Worm (Caenorhabditis elegans): Measurements from ENCODE around the gene fbxa-114.
A peak's percentile ranks its signal among the peaks of the same experiment; 100 is the strongest.

Gene fbxa-114

DNA sequence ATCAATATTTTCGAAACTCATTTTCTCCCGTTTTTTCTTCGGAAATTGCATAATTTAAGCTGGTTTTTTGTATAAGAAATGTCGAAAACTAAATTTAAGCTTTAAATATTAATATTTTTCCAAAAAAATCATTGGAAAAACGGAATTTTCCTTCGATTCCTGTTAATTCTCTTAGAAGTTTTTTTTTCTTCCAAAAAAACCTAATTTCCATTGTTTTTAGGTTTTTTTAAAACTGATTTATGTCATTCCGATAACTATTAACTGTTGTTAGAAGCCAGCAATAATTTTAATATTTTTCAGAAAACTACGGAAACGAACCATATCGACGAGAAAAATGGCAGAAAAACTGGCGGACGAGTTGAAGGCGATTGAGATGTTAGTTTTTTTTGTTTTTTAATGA is at the start of gene fbxa-114:
fbxa-114 (plus strand) TSS at position 301 of the 400 bp plus-strand sequence.
- no peak for TF ChIP-seq skn-1 (tag; optimal IDR thresholded peaks at IDR 0.05)
- TF ChIP-seq elt-2 (tag; optimal IDR thresholded peaks at IDR 0.05), result no peak
- no peak for TF ChIP-seq elt-1 (tag; optimal IDR thresholded peaks at IDR 0.05)
- no peak for TF ChIP-seq ztf-4 (tag; optimal IDR thresholded peaks at IDR 0.05)
- TF ChIP-seq nhr-77 (tag; optimal IDR thresholded peaks at IDR 0.05), result no peak
- no peak for TF ChIP-seq eor-1 (tag; optimal IDR thresholded peaks at IDR 0.05)
- TF ChIP-seq nhr-67 (tag; optimal IDR thresholded peaks at IDR 0.05), result no peak
- no peak for TF ChIP-seq daf-12 (tag; optimal IDR thresholded peaks at IDR 0.05)

DNA sequence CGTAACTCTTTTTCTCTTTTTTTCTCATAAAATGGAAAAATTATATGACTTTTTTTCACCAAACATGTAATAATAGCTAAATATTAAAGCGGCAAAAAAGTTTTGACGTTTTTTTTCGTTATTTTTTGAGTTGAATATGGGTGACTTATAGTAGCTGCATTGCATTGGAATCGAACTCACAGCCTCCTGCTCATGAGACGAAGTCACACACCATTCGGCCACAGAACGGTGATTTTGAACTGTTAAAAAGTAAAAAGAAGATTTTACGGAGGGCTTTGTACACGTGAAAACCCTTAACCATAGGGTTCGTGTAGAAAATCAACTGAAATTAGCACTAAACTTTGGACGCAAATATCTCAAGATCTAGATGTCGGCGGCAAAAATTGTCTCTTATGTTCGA is 49.6 kb upstream of the fbxa-114 start:
- TF ChIP-seq egl-5 (tag; optimal IDR thresholded peaks at IDR 0.05), result no peak
- TF ChIP-seq unc-62 (GFP tag; optimal IDR thresholded peaks at IDR 0.05), result no peak
- no peak for TF ChIP-seq ztf-11 (tag; optimal IDR thresholded peaks at IDR 0.05)
- no peak for TF ChIP-seq nhr-23 (tag; optimal IDR thresholded peaks at IDR 0.05)
- no peak for TF ChIP-seq jun-1 (tag; optimal IDR thresholded peaks at IDR 0.05)
- no peak for TF ChIP-seq zag-1 (tag; optimal IDR thresholded peaks at IDR 0.05)

DNA sequence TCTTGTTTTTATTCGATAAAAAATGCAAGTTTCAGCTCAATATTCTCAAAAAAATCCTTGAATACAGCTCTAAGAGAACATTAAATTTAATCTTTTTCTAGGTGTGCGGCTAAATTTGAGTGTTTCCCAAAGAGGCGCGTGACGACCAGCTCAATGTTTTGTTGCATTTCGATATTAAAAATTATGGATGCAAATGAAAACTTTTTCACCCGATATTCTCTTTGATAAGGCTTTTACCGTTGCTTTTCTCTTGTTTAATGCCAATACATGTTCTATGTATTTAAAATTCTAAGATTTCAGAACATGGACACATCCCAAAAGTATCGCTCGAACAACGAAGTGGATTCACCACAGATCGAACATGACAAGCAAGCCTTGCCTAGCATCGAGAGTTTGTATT is 43.2 kb upstream of the fbxa-114 start, which contains the start of gene F19B2.6:
F19B2.6 (plus strand) TSS at position 301 of the 400 bp plus-strand sequence.
- TF ChIP-seq ZK546.5 (tag; optimal IDR thresholded peaks at IDR 0.05) (no peak), elt-1 (tag; optimal IDR thresholded peaks at IDR 0.05) (no peak), nhr-76 (tag; optimal IDR thresholded peaks at IDR 0.05) (no peak), ztf-11 (tag; optimal IDR thresholded peaks at IDR 0.05) (no peak), skn-1 (tag; optimal IDR thresholded peaks at IDR 0.05) (no peak), ztf-4 (tag; optimal IDR thresholded peaks at IDR 0.05) (no peak), lsy-12 (tag; optimal IDR thresholded peaks at IDR 0.05) (no peak), nhr-67 (tag; optimal IDR thresholded peaks at IDR 0.05) (no peak), egl-5 (tag; optimal IDR thresholded peaks at IDR 0.05) (no peak), nhr-23 (tag; optimal IDR thresholded peaks at IDR 0.05) (no peak), elt-3 (tag; optimal IDR thresholded peaks at IDR 0.05) (no peak), fkh-2 (tag; optimal IDR thresholded peaks at IDR 0.05) (no peak), nhr-11 (tag; optimal IDR thresholded peaks at IDR 0.05) (no peak), nhr-28 (tag; optimal IDR thresholded peaks at IDR 0.05) (no peak), nhr-77 (tag; optimal IDR thresholded peaks at IDR 0.05) (no peak), zag-1 (tag; optimal IDR thresholded peaks at IDR 0.05) (no peak), jun-1 (tag; optimal IDR thresholded peaks at IDR 0.05) (no peak), eor-1 (tag; optimal IDR thresholded peaks at IDR 0.05) (no peak)

DNA sequence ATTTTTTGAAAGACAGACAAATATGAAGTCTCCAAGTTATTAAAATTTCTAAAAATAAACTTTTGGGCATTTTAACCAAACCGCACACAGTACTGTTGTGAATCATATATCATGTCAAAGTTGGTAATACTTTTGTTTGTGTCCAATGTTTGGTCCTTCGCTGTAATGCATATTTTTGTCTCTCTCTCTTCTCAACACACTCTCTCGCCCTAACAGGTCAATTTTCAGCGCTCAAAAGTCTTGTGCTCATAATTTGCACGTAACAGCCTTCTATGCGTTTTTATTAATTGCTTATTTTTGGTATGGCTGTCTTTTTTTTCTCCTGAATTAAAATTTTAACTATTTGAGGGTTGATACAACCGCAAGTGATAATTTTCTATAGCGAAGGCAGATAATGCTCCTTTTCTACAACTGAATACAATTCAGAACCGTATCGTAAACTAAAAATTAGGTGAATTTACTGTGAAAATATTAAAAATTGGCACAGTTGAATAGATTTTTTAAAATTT is 39.6 kb upstream of the fbxa-114 start:
- TF ChIP-seq elt-2 (tag; optimal IDR thresholded peaks at IDR 0.05), result no peak
- no peak for TF ChIP-seq eor-1 (tag; optimal IDR thresholded peaks at IDR 0.05)
- no peak for TF ChIP-seq snpc-4 (tag; optimal IDR thresholded peaks at IDR 0.05)
- no peak for TF ChIP-seq sea-2 (GFP tag; optimal IDR thresholded peaks at IDR 0.05)
- no peak for TF ChIP-seq nhr-67 (tag; optimal IDR thresholded peaks at IDR 0.05)
- TF ChIP-seq elt-1 (tag; optimal IDR thresholded peaks at IDR 0.05), result no peak
- TF ChIP-seq pqm-1 (tag; optimal IDR thresholded peaks at IDR 0.05), result no peak
- no peak for TF ChIP-seq R02D3.7 (tag; optimal IDR thresholded peaks at IDR 0.05)
- TF ChIP-seq pha-4 (tag; optimal IDR thresholded peaks at IDR 0.05), result no peak
- TF ChIP-seq ceh-82 (tag; optimal IDR thresholded peaks at IDR 0.05), result no peak
- TF ChIP-seq daf-12 (tag; optimal IDR thresholded peaks at IDR 0.05), result no peak
- TF ChIP-seq egl-5 (tag; optimal IDR thresholded peaks at IDR 0.05), result no peak
- no peak for TF ChIP-seq nhr-12 (tag; optimal IDR thresholded peaks at IDR 0.05)
- no peak for TF ChIP-seq mdl-1 (tag; optimal IDR thresholded peaks at IDR 0.05)
- TF ChIP-seq skn-1 (tag; optimal IDR thresholded peaks at IDR 0.05), result no peak
- no peak for TF ChIP-seq nhr-23 (tag; optimal IDR thresholded peaks at IDR 0.05)
- no peak for TF ChIP-seq zag-1 (tag; optimal IDR thresholded peaks at IDR 0.05)
- no peak for TF ChIP-seq nhr-76 (tag; optimal IDR thresholded peaks at IDR 0.05)
- no peak for TF ChIP-seq nhr-11 (tag; optimal IDR thresholded peaks at IDR 0.05)
- TF ChIP-seq ztf-4 (tag; optimal IDR thresholded peaks at IDR 0.05), result no peak

DNA sequence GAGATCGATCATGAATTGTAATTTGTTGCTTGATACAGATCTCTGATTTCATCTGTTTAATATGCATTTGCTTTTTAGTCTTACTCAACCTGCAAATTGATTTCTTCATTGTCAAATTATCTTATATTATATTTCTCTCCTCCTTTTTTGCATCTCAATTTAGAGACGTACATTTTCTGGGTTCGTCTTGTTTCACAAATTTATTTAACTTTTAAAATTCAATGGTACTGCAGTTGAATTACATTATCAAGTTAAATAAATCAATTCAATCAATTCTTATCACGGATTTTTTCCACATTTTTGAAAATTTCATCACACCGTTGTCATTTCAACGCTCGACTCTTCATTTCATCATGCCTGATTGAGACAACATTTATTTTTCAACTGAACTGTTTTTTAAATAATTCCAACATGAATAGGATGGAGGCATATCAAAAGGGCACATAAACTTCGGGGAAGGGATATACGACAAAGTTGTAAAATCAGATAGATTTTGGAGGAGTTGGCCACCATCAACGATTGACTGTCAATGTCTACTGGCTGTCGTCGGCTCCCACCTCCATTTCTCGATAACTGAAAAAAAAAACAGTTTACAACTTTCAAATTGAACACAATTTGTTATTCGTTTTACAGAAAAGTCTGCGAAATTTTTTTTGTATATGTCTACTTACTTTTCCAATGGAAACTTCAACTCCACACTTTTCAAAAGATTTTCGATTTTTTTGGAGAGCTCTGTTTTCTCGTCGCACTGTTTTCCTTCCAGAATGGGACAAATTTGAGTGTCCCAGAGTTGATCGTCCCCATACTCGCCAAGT is 38.9 kb upstream of the fbxa-114 start:
- TF ChIP-seq nhr-23 (tag; optimal IDR thresholded peaks at IDR 0.05) (no peak), ama-1 (optimal IDR thresholded peaks at IDR 0.05) (peak; percentile 77), pha-4 (tag; optimal IDR thresholded peaks at IDR 0.05) (peak; percentile 43), ceh-28 (tag; optimal IDR thresholded peaks at IDR 0.05) (peak; percentile 12), elt-2 (tag; optimal IDR thresholded peaks at IDR 0.05) (peak; percentile 65)

All from whole organism, L3 larva.